Worm (Caenorhabditis elegans): ENCODE results near the gene ZC416.2.

ce11 chrIV:3636528-3637129, 3.2 kb downstream of the ZC416.2 start, which contains the start of gene madf-9:
- TF ChIP-seq scrt-1 (GFP tag; IDR thresholded peaks at IDR 0.05) (no peak), ama-1 (optimal IDR thresholded peaks at IDR 0.05) (no peak), ceh-36 (tag; optimal IDR thresholded peaks at IDR 0.05) (no peak)
